Worm (Caenorhabditis elegans): ENCODE results near the gene Y51H7BR.7.

Gene Y51H7BR.7

DNA sequence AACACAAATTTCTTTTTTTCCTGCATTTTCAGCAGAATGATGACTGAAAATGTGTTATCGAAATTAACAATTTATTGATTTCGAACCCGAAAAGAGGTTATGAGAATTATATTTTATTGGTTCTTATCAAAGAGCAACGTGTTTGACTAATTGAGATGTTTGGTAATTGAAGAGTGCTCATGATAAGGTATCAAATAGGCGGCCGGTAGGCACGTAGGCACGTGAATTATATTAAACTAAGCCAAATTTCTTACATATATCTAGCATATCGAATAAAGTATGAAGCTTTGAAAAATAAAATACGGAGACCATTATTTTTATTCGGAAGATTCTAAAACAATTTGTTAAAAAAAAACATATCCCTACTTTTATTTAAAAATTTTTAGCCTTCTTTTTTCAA lies 8.0 kb downstream of the Y51H7BR.7 start, which contains the start of gene math-45:
math-45 (minus strand) TSS at position 101 of the 400 bp plus-strand sequence.
- no peak for TF ChIP-seq nhr-77 (tag; optimal IDR thresholded peaks at IDR 0.05)
- TF ChIP-seq elt-2 (tag; optimal IDR thresholded peaks at IDR 0.05): peak; percentile 43

DNA sequence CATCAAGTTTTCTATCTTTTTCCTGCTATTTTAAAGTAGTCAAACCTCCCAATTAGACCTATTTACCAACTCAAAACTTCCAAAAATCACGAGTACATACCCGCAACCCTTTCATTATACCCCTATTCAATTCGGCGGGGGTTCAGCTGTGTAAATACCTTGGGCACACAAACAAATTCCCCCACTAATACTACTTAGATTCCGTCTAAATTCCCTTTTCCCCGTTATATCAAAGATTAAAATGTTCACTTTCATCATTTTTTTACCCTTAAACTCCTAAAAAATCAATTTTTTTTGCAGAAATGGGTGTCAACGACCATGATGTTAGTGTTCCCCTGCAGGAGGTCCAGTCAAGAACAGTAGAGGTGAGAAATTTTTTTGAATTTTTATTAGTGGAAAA lies 21.1 kb downstream of the Y51H7BR.7 start, which contains the start of gene fdgt-1:
fdgt-1 (plus strand) TSS at position 301 of the 400 bp plus-strand sequence.
- TF ChIP-seq R02D3.7 (tag; optimal IDR thresholded peaks at IDR 0.05): no peak
- no peak for TF ChIP-seq nhr-28 (tag; optimal IDR thresholded peaks at IDR 0.05)
- TF ChIP-seq pha-4 (tag; optimal IDR thresholded peaks at IDR 0.05): peak; percentile 70
- no peak for TF ChIP-seq nhr-67 (tag; optimal IDR thresholded peaks at IDR 0.05)
- TF ChIP-seq ceh-82 (tag; optimal IDR thresholded peaks at IDR 0.05): no peak

DNA sequence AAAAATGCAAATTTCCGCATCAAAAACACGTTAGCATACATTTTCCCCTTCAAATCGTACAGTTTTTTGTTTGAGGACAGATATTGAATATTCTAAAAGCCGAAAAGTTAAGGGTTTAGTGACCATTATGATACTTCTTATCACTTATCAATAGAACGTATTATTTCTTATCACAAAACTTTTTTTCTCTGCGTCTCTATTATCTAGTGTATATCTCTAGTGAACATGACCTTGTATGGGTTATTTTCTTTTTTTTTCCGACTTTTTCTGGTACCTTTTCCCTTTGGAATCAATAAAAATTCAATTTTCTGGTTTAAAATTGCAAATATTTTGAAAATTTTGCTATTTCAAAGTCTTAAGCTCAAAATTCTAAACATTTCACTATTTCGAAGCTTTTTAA lies 21.7 kb downstream of the Y51H7BR.7 start:
- TF ChIP-seq elt-3 (tag; optimal IDR thresholded peaks at IDR 0.05): peak in 1 of 3 experiments; percentile 83
- peak; percentile 68 for TF ChIP-seq elt-2 (tag; optimal IDR thresholded peaks at IDR 0.05)
- no peak for TF ChIP-seq ztf-4 (tag; optimal IDR thresholded peaks at IDR 0.05)
- peak; percentile 40 for TF ChIP-seq pha-4 (tag; optimal IDR thresholded peaks at IDR 0.05)
- peak; percentile 20 for TF ChIP-seq pqm-1 (tag; optimal IDR thresholded peaks at IDR 0.05)

DNA sequence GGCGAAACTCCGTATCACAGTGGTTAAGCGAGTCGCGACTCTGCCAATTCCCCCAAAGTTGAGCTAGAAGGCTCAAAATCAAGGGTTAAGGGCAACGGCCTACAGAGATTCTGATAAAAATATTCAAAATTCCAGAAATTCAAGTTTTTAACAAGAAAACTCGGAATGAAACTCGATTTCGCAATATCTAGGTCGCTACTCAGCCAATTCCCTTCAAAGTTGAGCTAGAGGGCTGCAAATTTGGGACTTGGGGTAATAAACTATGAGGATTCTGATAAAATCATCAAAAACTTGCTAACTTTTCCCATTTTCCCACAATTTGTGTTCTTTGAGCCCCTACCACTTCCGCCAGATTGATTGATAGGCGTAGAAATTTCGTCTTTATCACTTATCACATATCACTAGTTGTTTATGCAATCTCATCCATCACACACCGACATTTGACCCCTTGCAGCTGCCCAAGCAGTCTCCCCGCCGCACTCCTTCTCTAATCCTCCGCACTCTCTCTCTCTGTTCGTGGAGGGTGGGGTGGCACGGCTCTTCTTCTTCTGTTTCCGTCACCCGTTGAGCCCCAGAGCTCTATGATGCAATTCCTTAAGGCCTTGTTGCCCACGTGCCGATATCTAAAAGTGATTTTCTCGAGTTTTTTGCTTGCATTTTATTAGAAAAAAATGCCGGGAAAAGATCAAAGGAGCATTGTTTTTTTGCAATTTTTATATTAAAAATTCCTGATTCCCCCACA lies 23.6 kb downstream of the Y51H7BR.7 start:
- TF ChIP-seq nhr-28 (tag; optimal IDR thresholded peaks at IDR 0.05) (no peak), nfya-1 (tag; optimal IDR thresholded peaks at IDR 0.05; ENCODE audit: insufficient read depth) (peak; percentile 59), mdl-1 (tag; optimal IDR thresholded peaks at IDR 0.05) (peak; percentile 65), fkh-10 (GFP tag; optimal IDR thresholded peaks at IDR 0.05) (no peak), R02D3.7 (tag; optimal IDR thresholded peaks at IDR 0.05) (no peak), unc-62 (GFP tag; optimal IDR thresholded peaks at IDR 0.05) (peak; percentile 38), lin-15B (tag; optimal IDR thresholded peaks at IDR 0.05) (peak; percentile 1), ceh-16 (tag; optimal IDR thresholded peaks at IDR 0.05) (no peak), hmg-11 (tag; optimal IDR thresholded peaks at IDR 0.05) (peak; percentile 49), egl-5 (tag; optimal IDR thresholded peaks at IDR 0.05) (peak; percentile 51), ceh-9 (tag; optimal IDR thresholded peaks at IDR 0.05) (no peak), ztf-11 (tag; optimal IDR thresholded peaks at IDR 0.05) (no peak), lsy-12 (tag; optimal IDR thresholded peaks at IDR 0.05) (no peak), fos-1 (tag; optimal IDR thresholded peaks at IDR 0.05) (no peak), lin-39 (tag; optimal IDR thresholded peaks at IDR 0.05) (peak; percentile 90), elt-3 (tag; optimal IDR thresholded peaks at IDR 0.05) (no peak), pha-4 (tag; optimal IDR thresholded peaks at IDR 0.05) (no peak), zag-1 (tag; optimal IDR thresholded peaks at IDR 0.05) (no peak), eor-1 (tag; optimal IDR thresholded peaks at IDR 0.05) (no peak), unc-39 (tag; optimal IDR thresholded peaks at IDR 0.05) (no peak), nhr-23 (tag; optimal IDR thresholded peaks at IDR 0.05) (no peak), elt-1 (tag; optimal IDR thresholded peaks at IDR 0.05) (no peak)

DNA sequence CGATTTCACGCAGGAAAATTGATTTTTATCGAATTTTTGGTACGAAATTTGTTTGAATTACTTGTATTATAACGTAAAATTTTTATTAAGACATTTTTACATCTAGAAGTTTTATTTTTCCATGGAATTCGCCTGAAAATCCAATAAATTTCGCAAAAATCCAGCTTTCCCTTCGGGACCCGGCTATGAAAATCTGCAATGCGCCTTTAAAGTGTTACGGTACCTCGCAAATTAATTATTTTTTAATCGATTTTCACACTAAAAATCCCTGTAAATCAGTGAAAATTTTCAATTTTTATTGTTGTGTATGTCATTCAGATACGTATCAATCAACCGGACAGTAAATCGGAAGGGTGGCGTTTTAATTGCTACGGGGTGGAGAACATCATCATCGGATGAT lies 24.4 kb downstream of the Y51H7BR.7 start:
- TF ChIP-seq ceh-82 (tag; optimal IDR thresholded peaks at IDR 0.05) (no peak), nhr-12 (tag; optimal IDR thresholded peaks at IDR 0.05) (no peak), lin-15B (tag; optimal IDR thresholded peaks at IDR 0.05) (no peak), elt-1 (tag; optimal IDR thresholded peaks at IDR 0.05) (no peak), nhr-23 (tag; optimal IDR thresholded peaks at IDR 0.05) (no peak), skn-1 (tag; optimal IDR thresholded peaks at IDR 0.05) (no peak), jun-1 (tag; optimal IDR thresholded peaks at IDR 0.05) (no peak), R02D3.7 (tag; optimal IDR thresholded peaks at IDR 0.05) (no peak), elt-2 (tag; optimal IDR thresholded peaks at IDR 0.05) (no peak), eor-1 (tag; optimal IDR thresholded peaks at IDR 0.05) (no peak), nfya-1 (tag; optimal IDR thresholded peaks at IDR 0.05; ENCODE audit: insufficient read depth) (no peak), ZK546.5 (tag; optimal IDR thresholded peaks at IDR 0.05) (no peak), mdl-1 (tag; optimal IDR thresholded peaks at IDR 0.05) (no peak), unc-62 (GFP tag; optimal IDR thresholded peaks at IDR 0.05) (no peak), lin-39 (tag; optimal IDR thresholded peaks at IDR 0.05) (no peak), sea-2 (GFP tag; optimal IDR thresholded peaks at IDR 0.05) (no peak), ceh-28 (tag; optimal IDR thresholded peaks at IDR 0.05) (no peak), unc-39 (tag; optimal IDR thresholded peaks at IDR 0.05) (no peak), fkh-10 (GFP tag; optimal IDR thresholded peaks at IDR 0.05) (no peak), egl-27 (tag; optimal IDR thresholded peaks at IDR 0.05) (no peak)

Data from whole organism, L3 larva.